Fruit fly (Drosophila melanogaster) whole organism, embryonic: Measurements from ENCODE around the gene Gli.

Experiments
- Ada2b ChIP-seq: fragments of 200-800 bp; sonication (Bioruptor generic); IDR thresholded peaks from 2 replicates; pipeline ENCODE4 v1.3.6; 2022; ENCODE audit warnings: missing biosample characterization, missing genetic modification characterization
- Aef1 ChIP-seq: fragments of 200-800 bp; sonication (Bioruptor generic); IDR thresholded peaks from 3 replicates; pipeline ENCODE4 v1.3.6; 2022; ENCODE audit warnings: missing biosample characterization, missing genetic modification characterization
- B-H1 ChIP-seq: fragments of 200-800 bp; sonication (Bioruptor generic); IDR thresholded peaks from 3 replicates; pipeline ENCODE4 v1.3.6; 2022; ENCODE audit warnings: missing biosample characterization, missing genetic modification characterization
- BEAF-32 ChIP-seq: fragments of 200-800 bp; sonication (Bioruptor generic); optimal IDR thresholded peaks from 3 replicates; lab custom pipeline; 2017; ENCODE audit warnings: missing biosample characterization, missing genetic modification characterization, mild to moderate bottlenecking, moderate library complexity, missing genetic modification reagents
- C15 ChIP-seq: fragments of 200-800 bp; sonication (Bioruptor generic); IDR thresholded peaks from 3 replicates; pipeline ENCODE4 v1.3.6; 2022; ENCODE audit warnings: missing biosample characterization, missing genetic modification characterization
- CG10147 ChIP-seq: fragments of 200-800 bp; sonication (Bioruptor generic); optimal IDR thresholded peaks from 2 replicates; lab custom pipeline; 2019; ENCODE audit warnings: missing biosample characterization, mild to moderate bottlenecking, missing genetic modification characterization, moderate library complexity
- CG10366 ChIP-seq: fragments of 200-800 bp; sonication (Bioruptor generic); IDR thresholded peaks from 2 replicates; pipeline ENCODE4 v1.3.6; 2022; ENCODE audit warnings: missing biosample characterization, missing genetic modification characterization
- CG11696 ChIP-seq: fragments of 200-800 bp; sonication (Bioruptor generic); IDR thresholded peaks from 2 replicates; pipeline ENCODE4 v1.3.6; 2022; ENCODE audit warnings: missing biosample characterization, missing genetic modification characterization
- CG12071 ChIP-seq: fragments of 200-800 bp; sonication (Bioruptor generic); optimal IDR thresholded peaks from 3 replicates; lab custom pipeline; 2018; ENCODE audit warnings: missing biosample characterization, mild to moderate bottlenecking, missing genetic modification characterization
- CG12769 ChIP-seq: fragments of 200-800 bp; sonication (Bioruptor generic); optimal IDR thresholded peaks from 2 replicates; lab custom pipeline; 2019; ENCODE audit warnings: missing biosample characterization, mild to moderate bottlenecking, missing genetic modification characterization, moderate library complexity
- CG13894 ChIP-seq: fragments of 200-800 bp; sonication (Bioruptor generic); optimal IDR thresholded peaks from 3 replicates; lab custom pipeline; 2018; ENCODE audit warnings: missing biosample characterization, mild to moderate bottlenecking, missing genetic modification characterization, moderate library complexity
- CG14710 ChIP-seq: fragments of 200-800 bp; sonication (Bioruptor generic); optimal IDR thresholded peaks from 3 replicates; lab custom pipeline; 2019; ENCODE audit warnings: missing biosample characterization, mild to moderate bottlenecking, missing genetic modification characterization, moderate library complexity
- CG16813 ChIP-seq: fragments of 200-800 bp; sonication (Bioruptor generic); IDR thresholded peaks from 3 replicates; pipeline ENCODE4 v1.3.6; 2022; ENCODE audit warnings: missing biosample characterization, missing genetic modification characterization; ENCODE audit not compliant: partially characterized antibody
- CG17361 ChIP-seq: fragments of 200-800 bp; sonication (Bioruptor generic); IDR thresholded peaks from 3 replicates; pipeline ENCODE4 v1.3.6; 2022; ENCODE audit warnings: missing biosample characterization, missing genetic modification characterization
- CG4328 ChIP-seq: fragments of 200-800 bp; sonication (Bioruptor generic); optimal IDR thresholded peaks from 3 replicates; lab custom pipeline; 2017; ENCODE audit warnings: missing biosample characterization, missing genetic modification reagents, missing genetic modification characterization
- CG4617 ChIP-seq: fragments of 200-800 bp; sonication (Bioruptor generic); optimal IDR thresholded peaks from 3 replicates; lab custom pipeline; 2016; ENCODE audit warnings: missing biosample characterization, missing genetic modification characterization, borderline replicate concordance
- CG8924 ChIP-seq: fragments of 200-800 bp; optimal IDR thresholded peaks from 3 replicates; lab custom pipeline; 2019; ENCODE audit warnings: missing biosample characterization, mild to moderate bottlenecking, missing genetic modification characterization, moderate library complexity
- CG9609 ChIP-seq: fragments of 200-800 bp; sonication (Bioruptor generic); optimal IDR thresholded peaks from 3 replicates; lab custom pipeline; 2016; ENCODE audit warnings: missing biosample characterization, missing genetic modification characterization
- D19A ChIP-seq: fragments of 200-800 bp; optimal IDR thresholded peaks from 3 replicates; lab custom pipeline; 2019; ENCODE audit warnings: missing biosample characterization, mild to moderate bottlenecking, missing genetic modification characterization, moderate library complexity
- D19B ChIP-seq: fragments of 200-800 bp; sonication (Bioruptor generic); optimal IDR thresholded peaks from 2 replicates; lab custom pipeline; 2017; ENCODE audit warnings: missing biosample characterization, mild to moderate bottlenecking, missing genetic modification characterization
- Dbx ChIP-seq: fragments of 200-800 bp; sonication (Bioruptor generic); IDR thresholded peaks from 3 replicates; pipeline ENCODE4 v1.3.6; 2022; ENCODE audit warnings: missing biosample characterization, missing genetic modification characterization
- ERR ChIP-seq: fragments of 200-800 bp; sonication (Bioruptor generic); optimal IDR thresholded peaks from 2 replicates; lab custom pipeline; 2016; ENCODE audit warnings: missing biosample characterization, missing genetic modification characterization
- Eip74EF ChIP-seq, 2 experiments: fragments of 200-800 bp in 1 of 2; fragments of >200 bp in 1 of 2; sonication (Bioruptor generic) in 1 of 2; optimal IDR thresholded peaks; 2 replicates each; lab custom pipeline; 2017 to 2019; ENCODE audit warnings: missing biosample characterization in 2 of 2, missing genetic modification characterization in 2 of 2, mild to moderate bottlenecking in 1 of 2, moderate library complexity in 1 of 2
- Elba2 ChIP-seq: fragments of 200-800 bp; sonication (Bioruptor generic); optimal IDR thresholded peaks from 3 replicates; lab custom pipeline; 2016; ENCODE audit warnings: missing biosample characterization, missing genetic modification characterization
- HLH54F ChIP-seq: fragments of 200-800 bp; sonication (Bioruptor generic); optimal IDR thresholded peaks from 3 replicates; lab custom pipeline; 2016; ENCODE audit warnings: missing biosample characterization, missing genetic modification characterization
- Hr51 ChIP-seq, 2 experiments: fragments of 200-800 bp; sonication (Bioruptor generic); optimal IDR thresholded peaks; 2 replicates in 1 of 2; 3 replicates in 1 of 2; lab custom pipeline; 2016 to 2018; ENCODE audit warnings: missing biosample characterization in 2 of 2, missing genetic modification characterization in 2 of 2, mild to moderate bottlenecking in 1 of 2, moderate library complexity in 1 of 2
- Kr ChIP-seq: fragments of 200-800 bp; sonication (Bioruptor generic); optimal IDR thresholded peaks from 2 replicates; lab custom pipeline; 2017; ENCODE audit warnings: missing biosample characterization, mild to moderate bottlenecking, missing genetic modification characterization
- Myb ChIP-seq: fragments of 200-800 bp; sonication (Bioruptor generic); optimal IDR thresholded peaks from 2 replicates; lab custom pipeline; 2016; ENCODE audit warnings: missing biosample characterization, missing genetic modification characterization
- Neu2 ChIP-seq: fragments of 200-800 bp; sonication (Bioruptor generic); optimal IDR thresholded peaks from 3 replicates; lab custom pipeline; 2016; ENCODE audit warnings: missing biosample characterization, missing genetic modification characterization, borderline replicate concordance
- Stat92E ChIP-seq, 3 experiments: fragments of >200 bp in 2 of 3; fragments of 200-800 bp in 1 of 3; sonication (Bioruptor generic) in 1 of 3; optimal IDR thresholded peaks; 2 replicates each; lab custom pipeline; 2017 to 2019; ENCODE audit warnings: missing biosample characterization in 3 of 3, missing genetic modification characterization in 3 of 3, mild to moderate bottlenecking in 1 of 3, moderate library complexity in 1 of 3
- TFAM ChIP-seq: fragments of 200-800 bp; sonication (Bioruptor generic); optimal IDR thresholded peaks from 2 replicates; lab custom pipeline; 2017; ENCODE audit warnings: missing biosample characterization, missing genetic modification characterization, inconsistent platforms
- Tbp ChIP-seq: fragments of >200 bp; optimal IDR thresholded peaks from 2 replicates; lab custom pipeline; 2018; ENCODE audit warnings: missing biosample characterization, missing genetic modification characterization
- ara ChIP-seq: fragments of 200-800 bp; sonication (Bioruptor generic); IDR thresholded peaks from 2 replicates; pipeline ENCODE4 v1.3.6; 2022; ENCODE audit warnings: missing biosample characterization, missing genetic modification characterization
- ci ChIP-seq: fragments of 200-800 bp; sonication (Bioruptor generic); IDR thresholded peaks from 3 replicates; pipeline ENCODE4 v1.3.6; 2022; ENCODE audit warnings: missing biosample characterization, missing genetic modification characterization
- da ChIP-seq: fragments of 200-800 bp; sonication (Bioruptor generic); optimal IDR thresholded peaks from 2 replicates; lab custom pipeline; 2016; ENCODE audit warnings: missing biosample characterization, missing genetic modification characterization
- dysf ChIP-seq: fragments of 200-800 bp; sonication (Bioruptor generic); IDR thresholded peaks from 3 replicates; pipeline ENCODE4 v1.3.6; 2022; ENCODE audit warnings: missing biosample characterization, missing genetic modification characterization
- fd3F ChIP-seq: fragments of 200-800 bp; sonication (Bioruptor generic); optimal IDR thresholded peaks from 2 replicates; lab custom pipeline; 2018; ENCODE audit warnings: missing biosample characterization, mild to moderate bottlenecking, missing genetic modification characterization, moderate library complexity
- fd96Cb ChIP-seq: fragments of 200-800 bp; sonication (Bioruptor generic); optimal IDR thresholded peaks from 2 replicates; lab custom pipeline; 2018; ENCODE audit warnings: missing biosample characterization, mild to moderate bottlenecking, missing genetic modification characterization, moderate library complexity
- ftz-f1 ChIP-seq: fragments of 200-800 bp; sonication (Bioruptor generic); optimal IDR thresholded peaks from 2 replicates; lab custom pipeline; 2016; ENCODE audit warnings: missing biosample characterization, missing genetic modification characterization
- fu2 ChIP-seq: fragments of 200-800 bp; sonication (Bioruptor generic); optimal IDR thresholded peaks from 2 replicates; lab custom pipeline; 2016; ENCODE audit warnings: missing biosample characterization, missing genetic modification characterization
- hbn ChIP-seq: fragments of 200-800 bp; sonication (Bioruptor generic); IDR thresholded peaks from 2 replicates; pipeline ENCODE4 v1.3.6; 2022; ENCODE audit warnings: missing biosample characterization, missing genetic modification characterization; ENCODE audit not compliant: partially characterized antibody
- lab ChIP-seq: fragments of 200-800 bp; sonication (Bioruptor generic); optimal IDR thresholded peaks from 3 replicates; lab custom pipeline; 2017; ENCODE audit warnings: missing biosample characterization, missing genetic modification characterization, mild to moderate bottlenecking, moderate library complexity, missing genetic modification reagents
- lbe ChIP-seq: fragments of 200-800 bp; sonication (Bioruptor generic); optimal IDR thresholded peaks from 2 replicates; lab custom pipeline; 2016; ENCODE audit warnings: missing biosample characterization, mild to moderate bottlenecking, missing genetic modification characterization
- mirr ChIP-seq: fragments of 200-800 bp; sonication (Bioruptor generic); optimal IDR thresholded peaks from 3 replicates; lab custom pipeline; 2018; ENCODE audit warnings: missing biosample characterization, mild to moderate bottlenecking, missing genetic modification characterization
- prd ChIP-seq, 3 experiments: fragments of >200 bp in 2 of 3; fragments of 200-800 bp in 1 of 3; sonication (Bioruptor generic) in 1 of 3; optimal IDR thresholded peaks in 2 of 3; IDR thresholded peaks in 1 of 3; 2 replicates in 2 of 3; 3 replicates in 1 of 3; pipeline versions ENCODE4 v1.3.6 to Lab custom; 2017 to 2022; ENCODE audit warnings: missing biosample characterization in 1 of 3, missing genetic modification characterization in 1 of 3
- scrt ChIP-seq: fragments of 200-800 bp; sonication (Bioruptor generic); optimal IDR thresholded peaks from 2 replicates; lab custom pipeline; 2018; ENCODE audit warnings: missing biosample characterization, mild to moderate bottlenecking, missing genetic modification characterization, moderate library complexity
- usp ChIP-seq: fragments of >200 bp; optimal IDR thresholded peaks from 2 replicates; lab custom pipeline; 2017; ENCODE audit warnings: missing biosample characterization, missing genetic modification characterization

Gli gene

dm6 chr2L:15746600-15747393 is 15.8 kb downstream of the Gli start (continued):
- TF ChIP-seq Kr (GFP tag; lab: Kevin White, UChicago) = peak; percentile 37
- TF ChIP-seq Ada2b (GFP tag; lab: Robert Waterston, UW) = peak; percentile 74
- no peak; the same call in 1 of the 2 replicates for TF ChIP-seq ara (GFP tag; lab: Robert Waterston, UW)
- no peak for TF ChIP-seq Myb (GFP tag; lab: Kevin White, UChicago)
- no peak for TF ChIP-seq Elba2
- TF ChIP-seq scrt = peak; percentile 72
- no peak for TF ChIP-seq da (GFP tag; lab: Kevin White, UChicago)
- no peak for TF ChIP-seq usp (GFP tag; lab: Kevin White, UChicago)
- TF ChIP-seq CG12769 (tag; lab: Kevin White, UChicago) = peak; percentile 50
- TF ChIP-seq fu2 (GFP tag; lab: Kevin White, UChicago) = peak; percentile 4
- TF ChIP-seq fd96Cb = peak; percentile 92
- peak; percentile 86 for TF ChIP-seq fd3F
- TF ChIP-seq CG12071 (GFP tag; lab: Kevin White, UChicago) = no peak
- TF ChIP-seq CG4617 = peak; percentile 40
- peak in 1 of 2 experiments; percentile 93 for TF ChIP-seq Hr51 (GFP tag; optimal IDR thresholded peaks at IDR 0.05; lab: Kevin White, UChicago)
- TF ChIP-seq hbn (GFP tag; lab: Robert Waterston, UW) = no peak
- TF ChIP-seq ci (GFP tag; lab: Robert Waterston, UW) = peak; percentile 71
- no peak for TF ChIP-seq prd (optimal IDR thresholded peaks at IDR 0.05; lab: Kevin White, UChicago)
- TF ChIP-seq prd (GFP tag; IDR thresholded peaks at IDR 0.05; lab: Robert Waterston, UW) = peak; percentile 80
- peak; percentile 84 for TF ChIP-seq D19B (GFP tag; lab: Kevin White, UChicago)
- TF ChIP-seq TFAM (GFP tag; lab: Kevin White, UChicago) = no peak
- peak; percentile 65 for TF ChIP-seq CG10366 (GFP tag; lab: Robert Waterston, UW)
- TF ChIP-seq B-H1 (GFP tag; lab: Robert Waterston, UW) = peak; percentile 55
- TF ChIP-seq C15 = peak; percentile 59; the same call in 1 of the 3 replicates
- TF ChIP-seq mirr (GFP tag; lab: Kevin White, UChicago) = peak; percentile 10
- peak; percentile 90 for TF ChIP-seq dysf (GFP tag; lab: Robert Waterston, UW)
- peak; percentile 17 for TF ChIP-seq BEAF-32 (GFP tag; lab: Kevin White, UChicago)
- peak; percentile 76 for TF ChIP-seq CG13894
- no peak for TF ChIP-seq CG11696 (GFP tag; lab: Robert Waterston, UW)
- TF ChIP-seq CG4328 (GFP tag; lab: Kevin White, UChicago) = peak; percentile 93
- TF ChIP-seq HLH54F (GFP tag; lab: Kevin White, UChicago) = peak; percentile 44
- peak; percentile 88 for TF ChIP-seq lab (GFP tag; lab: Kevin White, UChicago)
- TF ChIP-seq Neu2 = no peak
- peak; percentile 91 for TF ChIP-seq CG10147
- TF ChIP-seq CG17361 (GFP tag; lab: Robert Waterston, UW) = peak; percentile 99
- peak; percentile 65; the same call in 2 of the 3 replicates for TF ChIP-seq Aef1 (GFP tag; lab: Robert Waterston, UW)
- peak; percentile 91 for TF ChIP-seq D19A (tag; lab: Kevin White, UChicago)
- TF ChIP-seq lbe (GFP tag; lab: Kevin White, UChicago) = peak; percentile 45
- TF ChIP-seq Dbx (GFP tag; lab: Robert Waterston, UW) = peak; percentile 79
- TF ChIP-seq ftz-f1 (GFP tag; lab: Kevin White, UChicago) = no peak
- no peak for TF ChIP-seq CG9609 (GFP tag; lab: Kevin White, UChicago)
- peak; percentile 97 for TF ChIP-seq CG14710
- peak; percentile 96 for TF ChIP-seq CG8924 (tag; lab: Kevin White, UChicago)
- peak in 1 of 3 experiments; percentile 29 for TF ChIP-seq Stat92E (GFP tag; optimal IDR thresholded peaks at IDR 0.05; lab: Kevin White, UChicago)
- TF ChIP-seq Tbp (GFP tag; lab: Kevin White, UChicago) = no peak
- TF ChIP-seq CG16813 (GFP tag; lab: Robert Waterston, UW) = 0 out of 3 replicates have a peak, but pooled peaks have one; percentile 19
- TF ChIP-seq ERR = no peak
- peak in 1 of 2 experiments; percentile 90 for TF ChIP-seq Eip74EF (GFP tag; optimal IDR thresholded peaks at IDR 0.05; lab: Kevin White, UChicago)
